Worm (Caenorhabditis elegans) whole organism, dauer: ENCODE measurements around the gene glrx-22.

ENCODE experiments used
- unc-62 ChIP-seq: sonication (generic microtip); optimal IDR thresholded peaks from 2 replicates; lab custom pipeline; 2017; ENCODE audit warnings: missing biosample characterization, missing genetic modification reagents, missing genetic modification characterization

Gene glrx-22

DNA sequence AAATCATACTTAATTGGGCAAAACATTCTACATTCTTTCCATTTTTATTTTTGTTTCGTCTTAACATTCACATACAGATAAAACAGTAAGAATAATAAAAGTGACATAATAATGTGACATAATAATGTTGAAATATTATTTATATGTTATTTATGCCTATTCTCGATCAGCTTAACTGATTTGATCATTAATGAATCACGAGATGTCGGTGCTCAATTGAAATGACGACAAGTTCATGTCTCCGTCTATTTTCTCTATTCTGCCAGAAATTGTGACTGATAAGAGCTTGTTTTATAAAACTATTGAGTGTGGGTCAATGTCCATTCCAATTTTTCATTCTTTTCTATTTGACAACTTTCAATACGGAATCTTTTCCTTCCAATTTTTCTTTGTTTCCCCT, 49.3 kb downstream of the glrx-22 start:
- TF ChIP-seq unc-62 = no peak
